Worm (Caenorhabditis elegans) whole organism, L1 larva: Measurements from ENCODE around the gene Y94A7B.11.

ENCODE experiments used
- ama-1 ChIP-seq: fragments of 150-350 bp; optimal IDR thresholded peaks from 2 replicates; lab custom pipeline; 2014
- ceh-88 ChIP-seq: fragments of 200-800 bp; sonication (Bioruptor generic); IDR thresholded peaks from 2 replicates; pipeline ENCODE4 v1.3.6; 2022; ENCODE audit warnings: missing genetic modification characterization, missing compliant biosample characterization
- lin-15B ChIP-seq: fragments of 150-350 bp; sonication (generic microtip); optimal IDR thresholded peaks from 3 replicates; lab custom pipeline; 2014; ENCODE audit warnings: missing biosample characterization, missing genetic modification characterization
- lsy-2 ChIP-seq, 2 experiments: fragments of 150-350 bp; optimal IDR thresholded peaks; 2 replicates each; lab custom pipeline; 2014; ENCODE audit warnings: missing biosample characterization in 2 of 2, missing genetic modification characterization in 2 of 2
- nhr-11 ChIP-seq: fragments of 150-350 bp; optimal IDR thresholded peaks from 2 replicates; lab custom pipeline; 2014; ENCODE audit warnings: missing biosample characterization, missing genetic modification characterization
- nhr-12 ChIP-seq: sonication (generic microtip); optimal IDR thresholded peaks from 2 replicates; lab custom pipeline; 2017; ENCODE audit warnings: missing biosample characterization, missing genetic modification characterization
- nhr-237 ChIP-seq: fragments of 150-350 bp; optimal IDR thresholded peaks from 2 replicates; lab custom pipeline; 2014; ENCODE audit warnings: missing biosample characterization, missing genetic modification characterization
- pqm-1 ChIP-seq: sonication (generic microtip); optimal IDR thresholded peaks from 3 replicates; lab custom pipeline; 2017; ENCODE audit warnings: missing biosample characterization, missing genetic modification characterization
- tbx-2 ChIP-seq: sonication (generic microtip); optimal IDR thresholded peaks from 2 replicates; lab custom pipeline; 2016; ENCODE audit warnings: missing genetic modification characterization, missing compliant biosample characterization
- unc-130 ChIP-seq: fragments of 150-350 bp; optimal IDR thresholded peaks from 2 replicates; lab custom pipeline; 2017; ENCODE audit warnings: missing biosample characterization, missing genetic modification characterization, inconsistent platforms
- ztf-11 ChIP-seq, 2 experiments: sonication (generic microtip); optimal IDR thresholded peaks; 2 replicates each; lab custom pipeline; 2016 to 2017; ENCODE audit warnings: missing genetic modification characterization in 2 of 2, missing biosample characterization in 1 of 2, missing compliant biosample characterization in 1 of 2

DNA sequence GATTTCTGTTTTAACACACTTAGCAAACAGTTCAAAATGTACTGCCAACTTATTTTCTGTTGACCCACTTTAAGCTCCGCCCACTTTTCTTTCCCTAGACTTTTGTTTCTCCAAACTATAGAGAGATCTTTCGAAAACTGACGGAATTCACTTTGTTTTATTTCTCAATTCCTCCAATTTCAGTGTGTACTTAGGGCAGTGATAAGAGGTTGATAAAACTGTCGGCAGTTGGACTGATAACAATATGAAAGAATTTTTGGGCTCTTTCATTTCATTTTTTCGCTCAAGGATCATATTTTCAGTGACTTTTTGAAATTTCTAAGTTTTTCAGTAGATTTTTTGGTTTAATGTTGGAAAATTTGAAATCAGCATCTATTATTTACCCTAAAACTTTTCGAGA lies 47.4 kb downstream of the Y94A7B.11 start:
- no peak for TF ChIP-seq ztf-11 (tag; optimal IDR thresholded peaks at IDR 0.05; lab: Kevin White, UChicago)
- TF ChIP-seq nhr-11 (tag; lab: Kevin White, UChicago), result no peak
- TF ChIP-seq pqm-1 (tag; lab: Kevin White, UChicago), result no peak
- no peak for TF ChIP-seq lsy-2 (tag; optimal IDR thresholded peaks at IDR 0.05; lab: Kevin White, UChicago)
- TF ChIP-seq lin-15B (tag; lab: Kevin White, UChicago), result no peak
- TF ChIP-seq nhr-12 (tag; lab: Kevin White, UChicago), result no peak
- TF ChIP-seq unc-130, result no peak
- TF ChIP-seq tbx-2, result no peak
- no peak for TF ChIP-seq nhr-237
- TF ChIP-seq ceh-88 (GFP tag; lab: Robert Waterston, UW), result no peak
- no peak for TF ChIP-seq ama-1
